ENCODE assay signal across 4 fruit fly cellular contexts in genomic region chr2L:12485897-12486615, dm6.
A peak's percentile ranks its signal among the peaks of the same experiment; 100 is the strongest.
TF ChIP-seq lines count a peak whose summit lies in the region.

No protein-coding gene starts in this region.

- TF ChIP-seq CTCF in whole organism, embryonic (GFP tag; optimal IDR thresholded peaks at IDR 0.05; lab: Kevin White, UChicago), result no peak

TF ChIP-seq in whole organism, embryonic, 481 proteins besides CTCF, POLR2A, EP300 and RAD21 (continues in another document):
- TF ChIP-seq row (GFP tag; IDR thresholded peaks at IDR 0.05; lab: Robert Waterston, UW) (0 out of 3 replicates have a peak, but pooled peaks have one; percentile 21), so (GFP tag; IDR thresholded peaks at IDR 0.05; lab: Robert Waterston, UW) (no peak), Hr78 (GFP tag; optimal IDR thresholded peaks at IDR 0.05; lab: Kevin White, UChicago) (peak in 1 of 2 experiments; percentile 92), sna (GFP tag; IDR thresholded peaks at IDR 0.05; lab: Robert Waterston, UW; ENCODE audit: partially characterized antibody) (no peak), CG11504 (tag; optimal IDR thresholded peaks at IDR 0.05; lab: Kevin White, UChicago) (peak; percentile 52), eyg (GFP tag; optimal IDR thresholded peaks at IDR 0.05; lab: Kevin White, UChicago) (no peak), dan (GFP tag; IDR thresholded peaks at IDR 0.05; lab: Robert Waterston, UW) (no peak), MTF-1 (GFP tag; optimal IDR thresholded peaks at IDR 0.05; lab: Kevin White, UChicago; ENCODE audit: borderline replicate concordance) (no peak), Poxn (GFP tag; IDR thresholded peaks at IDR 0.05; lab: Robert Waterston, UW) (no peak), Optix (GFP tag; IDR thresholded peaks at IDR 0.05; lab: Robert Waterston, UW) (0 out of 3 replicates have a peak, but pooled peaks have one; percentile 35), ems (GFP tag; optimal IDR thresholded peaks at IDR 0.05; lab: Kevin White, UChicago) (no peak), CG12219 (GFP tag; optimal IDR thresholded peaks at IDR 0.05; lab: Kevin White, UChicago) (no peak), CG6765 (GFP tag; optimal IDR thresholded peaks at IDR 0.05; lab: Kevin White, UChicago) (no peak), CG17361 (GFP tag; IDR thresholded peaks at IDR 0.05; lab: Robert Waterston, UW) (peak; percentile 30; the same call in 1 of the 3 replicates), D19A (tag; optimal IDR thresholded peaks at IDR 0.05; lab: Kevin White, UChicago) (peak; percentile 93), Eip74EF (GFP tag; optimal IDR thresholded peaks at IDR 0.05; lab: Kevin White, UChicago) (peak in 1 of 2 experiments; percentile 18), nau (GFP tag; optimal IDR thresholded peaks at IDR 0.05; lab: Kevin White, UChicago) (no peak), CG10274 (GFP tag; optimal IDR thresholded peaks at IDR 0.05; lab: Kevin White, UChicago) (no peak), bsh (GFP tag; optimal IDR thresholded peaks at IDR 0.05; lab: Kevin White, UChicago) (peak in 1 of 2 experiments; percentile 10), CG8388 (GFP tag; optimal IDR thresholded peaks at IDR 0.05; lab: Kevin White, UChicago) (no peak), CG14667 (GFP tag; IDR thresholded peaks at IDR 0.05; lab: Robert Waterston, UW) (no peak), CG11696 (GFP tag; IDR thresholded peaks at IDR 0.05; lab: Robert Waterston, UW) (no peak)

TF ChIP-seq in whole organism, prepupa, 60 proteins besides CTCF, POLR2A, EP300 and RAD21 (continues in another document):
- TF ChIP-seq Smox (GFP tag; optimal IDR thresholded peaks at IDR 0.05; lab: Kevin White, UChicago) (no peak), CG4318 (GFP tag; optimal IDR thresholded peaks at IDR 0.05; lab: Kevin White, UChicago) (peak; percentile 21), CG11762 (GFP tag; optimal IDR thresholded peaks at IDR 0.05; lab: Kevin White, UChicago; ENCODE audit: insufficient read depth) (no peak), esn (GFP tag; optimal IDR thresholded peaks at IDR 0.05; lab: Kevin White, UChicago) (no peak), CG10669 (GFP tag; optimal IDR thresholded peaks at IDR 0.05; lab: Kevin White, UChicago) (no peak), Lpt (GFP tag; optimal IDR thresholded peaks at IDR 0.05; lab: Kevin White, UChicago) (no peak), CG6808 (GFP tag; optimal IDR thresholded peaks at IDR 0.05; lab: Kevin White, UChicago) (no peak), spab (GFP tag; optimal IDR thresholded peaks at IDR 0.05; lab: Kevin White, UChicago) (no peak), eg (GFP tag; IDR thresholded peaks at IDR 0.05; lab: Robert Waterston, UW) (no peak; the same call in 2 of the 3 replicates), salr (GFP tag; optimal IDR thresholded peaks at IDR 0.05; lab: Kevin White, UChicago) (no peak), CG3032 (tag; optimal IDR thresholded peaks at IDR 0.05; lab: Kevin White, UChicago) (no peak), fd59A (GFP tag; optimal IDR thresholded peaks at IDR 0.05; lab: Kevin White, UChicago) (no peak), CG6854 (GFP tag; optimal IDR thresholded peaks at IDR 0.05; lab: Kevin White, UChicago) (no peak), achi (GFP tag; optimal IDR thresholded peaks at IDR 0.05; lab: Kevin White, UChicago) (peak; percentile 16), Sox15 (GFP tag; optimal IDR thresholded peaks at IDR 0.05; lab: Kevin White, UChicago) (no peak), CG6792 (GFP tag; optimal IDR thresholded peaks at IDR 0.05; lab: Kevin White, UChicago) (no peak), CG32006 (GFP tag; optimal IDR thresholded peaks at IDR 0.05; lab: Kevin White, UChicago) (peak; percentile 65), Ets21C (GFP tag; optimal IDR thresholded peaks at IDR 0.05; lab: Kevin White, UChicago) (no peak), svp (GFP tag; lab: Kevin White, UChicago) (no peak), CG6276 (GFP tag; optimal IDR thresholded peaks at IDR 0.05; lab: Kevin White, UChicago) (peak; percentile 44), pdm3 (GFP tag; optimal IDR thresholded peaks at IDR 0.05; lab: Kevin White, UChicago) (no peak), Sox14 (GFP tag; optimal IDR thresholded peaks at IDR 0.05; lab: Kevin White, UChicago) (no peak), ss (GFP tag; optimal IDR thresholded peaks at IDR 0.05; lab: Kevin White, UChicago) (no peak), CG34406 (GFP tag; optimal IDR thresholded peaks at IDR 0.05; lab: Kevin White, UChicago) (peak; percentile 12), dac (GFP tag; optimal IDR thresholded peaks at IDR 0.05; lab: Kevin White, UChicago) (no peak)

TF ChIP-seq in whole organism, pupa, 21 proteins besides CTCF, POLR2A, EP300 and RAD21:
- TF ChIP-seq CG12605 (GFP tag; IDR thresholded peaks at IDR 0.05; lab: Robert Waterston, UW) (no peak), CG8159 (tag; optimal IDR thresholded peaks at IDR 0.05; lab: Kevin White, UChicago) (peak; percentile 21), CG14655 (GFP tag; optimal IDR thresholded peaks at IDR 0.05; lab: Kevin White, UChicago) (peak; percentile 10)

TF ChIP-seq in whole organism, wandering third instar larva, 38 proteins besides CTCF, POLR2A, EP300 and RAD21:
- no peak for TF ChIP-seq sv (GFP tag; optimal IDR thresholded peaks at IDR 0.05; lab: Kevin White, UChicago)
- peak; percentile 7 for TF ChIP-seq HLH106 (tag; optimal IDR thresholded peaks at IDR 0.05; lab: Kevin White, UChicago)

Comparison
In these comparisons a context has a peak if more than half of its experiments do, and no peak if none do; other contexts are left out.
1. Of the 7 proteins assayed by ChIP-seq in both whole organism, embryonic and whole organism, prepupa: peak only in whole organism, embryonic: Blimp-1 and Sox102F; only in whole organism, prepupa: none; in both: none; in neither: 5.